Worm (Caenorhabditis elegans): Measurements from ENCODE around the gene fbxb-5.

Gene fbxb-5

ce11 chrII:1738844-1739243 lies 16.6 kb upstream of the fbxb-5 start, which contains the start of the genes irld-9 and irld-33:
Gene irld-9 (minus strand): TSS chrII:1738944.
Gene irld-33 (plus strand): TSS chrII:1739052.
- TF ChIP-seq nhr-232 (tag; optimal IDR thresholded peaks at IDR 0.05) (no peak), unc-86 (tag; optimal IDR thresholded peaks at IDR 0.05) (no peak), npax-4 (tag; optimal IDR thresholded peaks at IDR 0.05) (no peak), Y22D7AL.16 (tag; optimal IDR thresholded peaks at IDR 0.05) (no peak), rnt-1 (tag; optimal IDR thresholded peaks at IDR 0.05) (no peak), pha-2 (tag; optimal IDR thresholded peaks at IDR 0.05) (no peak), unc-55 (GFP tag; optimal IDR thresholded peaks at IDR 0.05) (no peak), ttx-3 (tag; optimal IDR thresholded peaks at IDR 0.05) (no peak), dmd-4 (tag; optimal IDR thresholded peaks at IDR 0.05; ENCODE audit: borderline replicate concordance) (no peak)

- TF ChIP-seq odd-2 (tag; optimal IDR thresholded peaks at IDR 0.05) (no peak), ceh-31 (tag; optimal IDR thresholded peaks at IDR 0.05) (no peak), mec-3 (tag; optimal IDR thresholded peaks at IDR 0.05; ENCODE audit: borderline replicate concordance) (no peak), elt-2 (tag; optimal IDR thresholded peaks at IDR 0.05) (no peak), nhr-232 (tag; optimal IDR thresholded peaks at IDR 0.05) (no peak)
Observed at ce11 chrII:1736353-1736752, 14.1 kb upstream of the fbxb-5 start, which contains the start of gene ceh-83. Gene ceh-83 (minus strand): TSS chrII:1736533.

ce11 chrII:1735145-1735544 lies 12.9 kb upstream of the fbxb-5 start:
- TF ChIP-seq ceh-24 (tag; optimal IDR thresholded peaks at IDR 0.05) (no peak), nhr-11 (tag; optimal IDR thresholded peaks at IDR 0.05) (no peak), npax-4 (tag; optimal IDR thresholded peaks at IDR 0.05) (no peak), pha-2 (tag; optimal IDR thresholded peaks at IDR 0.05) (no peak), sox-4 (tag; optimal IDR thresholded peaks at IDR 0.05) (no peak), ama-1 (optimal IDR thresholded peaks at IDR 0.05) (no peak), madf-2 (tag; optimal IDR thresholded peaks at IDR 0.05) (no peak), ceh-18 (tag; optimal IDR thresholded peaks at IDR 0.05) (no peak), ceh-6 (GFP tag; optimal IDR thresholded peaks at IDR 0.05) (no peak), ref-2 (tag; optimal IDR thresholded peaks at IDR 0.05) (no peak), gmeb-2 (tag; optimal IDR thresholded peaks at IDR 0.05) (no peak), ceh-22 (tag; optimal IDR thresholded peaks at IDR 0.05) (no peak), ceh-34 (tag; optimal IDR thresholded peaks at IDR 0.05) (no peak)

ce11 chrII:1731932-1732331 lies 9.6 kb upstream of the fbxb-5 start, which contains the start of gene ceh-82:
Gene ceh-82 (plus strand): TSS chrII:1732232.
- TF ChIP-seq sox-4 (tag; optimal IDR thresholded peaks at IDR 0.05) (no peak), hlh-15 (tag; optimal IDR thresholded peaks at IDR 0.05) (no peak), ama-1 (optimal IDR thresholded peaks at IDR 0.05) (no peak), eyg-1 (tag; optimal IDR thresholded peaks at IDR 0.05) (no peak), unc-42 (tag; optimal IDR thresholded peaks at IDR 0.05) (no peak), fkh-10 (GFP tag; optimal IDR thresholded peaks at IDR 0.05) (no peak)

- no peak for TF ChIP-seq C08G9.2 (tag; optimal IDR thresholded peaks at IDR 0.05)
Observed at ce11 chrII:1730103-1730502, 7.8 kb upstream of the fbxb-5 start, which contains the start of gene ceh-81. Gene ceh-81 (plus strand): TSS chrII:1730403.

ce11 chrII:1728253-1728652 lies 6.0 kb upstream of the fbxb-5 start, which contains the start of gene btb-9:
Gene btb-9 (plus strand): TSS chrII:1728506.
- TF ChIP-seq ahr-1 (tag; optimal IDR thresholded peaks at IDR 0.05) (no peak), unc-42 (tag; optimal IDR thresholded peaks at IDR 0.05) (no peak), ref-2 (tag; optimal IDR thresholded peaks at IDR 0.05) (no peak), elt-2 (tag; optimal IDR thresholded peaks at IDR 0.05) (no peak), F13H6.1 (tag; optimal IDR thresholded peaks at IDR 0.05) (no peak), pat-9 (tag; optimal IDR thresholded peaks at IDR 0.05) (no peak), fkh-10 (GFP tag; optimal IDR thresholded peaks at IDR 0.05) (no peak), ceh-34 (tag; optimal IDR thresholded peaks at IDR 0.05) (no peak), ceh-6 (GFP tag; optimal IDR thresholded peaks at IDR 0.05) (no peak), odd-2 (tag; optimal IDR thresholded peaks at IDR 0.05) (no peak)
